Worm (Caenorhabditis elegans) whole organism, L4/young adult: ENCODE data around the gene tgn-38.

Experiments used
- W03F9.2 ChIP-seq: fragments of 150-350 bp; optimal IDR thresholded peaks from 2 replicates; lab custom pipeline; 2014; ENCODE audit warnings: missing biosample characterization, missing genetic modification characterization
- dao-5 ChIP-seq: sonication (generic microtip); optimal IDR thresholded peaks from 2 replicates; lab custom pipeline; 2016; ENCODE audit warnings: missing genotype, missing genetic modification characterization, moderate library complexity, missing compliant biosample characterization
- him-1 ChIP-seq: sonication (generic microtip); optimal IDR thresholded peaks from 2 replicates; lab custom pipeline; 2016; ENCODE audit warnings: missing genotype, missing genetic modification reagents, missing genetic modification characterization, missing compliant biosample characterization

- no peak for TF ChIP-seq him-1 (tag; lab: Kevin White, UChicago)
- no peak for TF ChIP-seq dao-5 (tag; lab: Kevin White, UChicago)
- no peak for TF ChIP-seq W03F9.2 (tag; lab: Kevin White, UChicago)
Observed at ce11 chrIV:12075497-12075896, 46.5 kb upstream of the tgn-38 start, which contains the start of gene K08E4.7.
